Fruit fly (Drosophila melanogaster): ENCODE data around the gene Rab35.
"Not testable (repeated sequence)": the region's sequence is repeated elsewhere in the genome, so short reads cannot be mapped to it uniquely, and the experiment has no call there.

The Rab35 gene

DNA sequence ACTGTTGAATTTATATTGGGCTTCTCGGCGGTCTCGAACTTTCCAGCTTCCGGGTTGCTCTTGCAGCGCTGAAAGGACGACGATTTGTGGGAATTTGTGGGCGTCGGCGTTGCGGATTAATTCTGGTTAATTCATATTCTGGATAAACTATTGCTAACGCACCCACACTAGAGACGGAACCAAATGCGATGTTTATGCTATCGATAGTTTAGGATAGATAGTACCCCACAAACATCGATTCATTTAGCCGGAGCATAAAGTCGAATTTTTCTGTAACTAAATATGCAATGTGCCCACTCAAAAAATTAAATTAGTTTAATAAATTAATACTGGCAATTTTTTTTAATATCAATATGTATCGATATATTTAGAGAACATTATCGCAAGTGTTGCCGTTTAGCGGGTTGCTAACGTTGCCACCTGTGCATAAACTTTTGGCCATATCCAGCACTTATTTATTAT, at the start of gene Rab35:
TSS of gene Rab35 (minus strand) at position 194 of the 462 bp plus-strand sequence.
- TF ChIP-seq CG17801 (GFP tag; optimal IDR thresholded peaks at IDR 0.05; ENCODE audit: partially characterized antibody) = no peak

DNA sequence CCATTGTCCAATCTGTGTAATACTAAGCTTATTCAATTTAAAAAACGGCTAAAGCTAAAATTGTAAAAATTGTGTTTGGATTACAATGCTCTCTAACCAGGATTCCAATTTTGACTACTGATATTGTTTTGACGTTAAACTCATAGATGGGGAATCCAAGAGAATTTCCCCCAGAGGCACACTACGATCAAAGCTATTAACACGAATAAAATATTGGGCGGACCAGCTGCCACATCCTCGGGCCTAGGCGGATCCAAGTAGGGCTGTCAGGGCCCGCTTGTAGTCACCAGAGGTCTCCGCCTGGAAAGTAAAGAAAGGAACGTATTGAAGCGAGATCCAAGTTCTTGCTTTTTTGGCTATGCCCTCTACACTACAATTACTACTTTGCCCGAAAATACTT, 42.2 kb upstream of the Rab35 start, which contains the start of gene SdicA:
TSS of gene SdicA (minus strand) at position 101 of the 400 bp plus-strand sequence.
- not testable (repeated sequence) for TF ChIP-seq CG17801 (GFP tag; optimal IDR thresholded peaks at IDR 0.05; ENCODE audit: partially characterized antibody)

DNA sequence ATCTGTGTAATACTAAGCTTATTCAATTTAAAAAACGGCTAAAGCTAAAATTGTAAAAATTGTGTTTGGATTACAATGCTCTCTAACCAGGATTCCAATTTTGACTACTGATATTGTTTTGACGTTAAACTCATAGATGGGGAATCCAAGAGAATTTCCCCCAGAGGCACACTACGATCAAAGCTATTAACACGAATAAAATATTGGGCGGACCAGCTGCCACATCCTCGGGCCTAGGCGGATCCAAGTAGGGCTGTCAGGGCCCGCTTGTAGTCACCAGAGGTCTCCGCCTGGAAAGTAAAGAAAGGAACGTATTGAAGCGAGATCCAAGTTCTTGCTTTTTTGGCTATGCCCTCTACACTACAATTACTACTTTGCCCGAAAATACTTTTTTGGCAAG, 34.5 kb upstream of the Rab35 start, which contains the start of gene Sdic3:
TSS of gene Sdic3 (minus strand) at position 101 of the 400 bp plus-strand sequence.
- TF ChIP-seq CG17801 (GFP tag; optimal IDR thresholded peaks at IDR 0.05; ENCODE audit: partially characterized antibody) = not testable (repeated sequence)

DNA sequence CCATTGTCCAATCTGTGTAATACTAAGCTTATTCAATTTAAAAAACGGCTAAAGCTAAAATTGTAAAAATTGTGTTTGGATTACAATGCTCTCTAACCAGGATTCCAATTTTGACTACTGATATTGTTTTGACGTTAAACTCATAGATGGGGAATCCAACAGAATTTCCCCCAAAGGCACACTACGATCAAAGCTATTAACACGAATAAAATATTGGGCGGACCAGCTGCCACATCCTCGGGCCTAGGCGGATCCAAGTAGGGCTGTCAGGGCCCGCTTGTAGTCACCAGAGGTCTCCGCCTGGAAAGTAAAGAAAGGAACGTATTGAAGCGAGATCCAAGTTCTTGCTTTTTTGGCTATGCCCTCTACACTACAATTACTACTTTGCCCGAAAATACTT, 26.7 kb upstream of the Rab35 start, which contains the start of gene Sdic2:
TSS of gene Sdic2 (minus strand) at position 101 of the 400 bp plus-strand sequence.
- TF ChIP-seq CG17801 (GFP tag; optimal IDR thresholded peaks at IDR 0.05; ENCODE audit: partially characterized antibody) = not testable (repeated sequence)

DNA sequence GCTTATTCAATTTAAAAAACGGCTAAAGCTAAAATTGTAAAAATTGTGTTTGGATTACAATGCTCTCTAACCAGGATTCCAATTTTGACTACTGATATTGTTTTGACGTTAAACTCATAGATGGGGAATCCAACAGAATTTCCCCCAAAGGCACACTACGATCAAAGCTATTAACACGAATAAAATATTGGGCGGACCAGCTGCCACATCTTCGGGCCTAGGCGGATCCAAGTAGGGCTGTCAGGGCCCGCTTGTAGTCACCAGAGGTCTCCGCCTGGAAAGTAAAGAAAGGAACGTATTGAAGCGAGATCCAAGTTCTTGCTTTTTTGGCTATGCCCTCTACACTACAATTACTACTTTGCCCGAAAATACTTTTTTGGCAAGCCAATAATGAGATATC, 18.9 kb upstream of the Rab35 start, which contains the start of gene Sdic1:
TSS of gene Sdic1 (minus strand) at position 101 of the 400 bp plus-strand sequence.
- not testable (repeated sequence) for TF ChIP-seq CG17801 (GFP tag; optimal IDR thresholded peaks at IDR 0.05; ENCODE audit: partially characterized antibody)

DNA sequence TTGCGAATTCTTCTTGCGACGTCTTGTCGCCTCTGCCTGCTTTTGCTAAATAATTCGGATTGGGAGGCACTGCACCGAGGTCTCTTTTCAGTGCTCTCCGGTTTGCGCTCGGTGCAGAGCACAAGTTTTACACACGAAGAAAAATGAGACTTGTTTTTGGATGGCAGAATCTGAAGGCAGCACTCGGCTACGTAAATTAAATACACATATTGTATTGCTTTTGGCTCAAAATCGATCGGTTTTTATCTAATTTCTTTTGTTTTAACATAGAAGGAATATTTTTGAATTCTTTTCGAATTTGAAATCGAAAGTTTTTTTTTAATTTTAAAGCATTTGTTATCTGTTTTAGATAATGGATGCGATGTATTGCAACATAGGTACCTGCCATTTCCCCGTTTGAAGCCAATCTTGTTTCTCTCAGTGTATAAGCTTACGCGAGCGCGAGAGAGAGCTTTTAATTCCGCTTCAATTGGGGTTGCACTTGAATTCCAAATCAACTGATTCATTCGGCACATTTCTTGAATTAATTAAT, 13.9 kb upstream of the Rab35 start, which contains the start of gene AnxB10:
TSS of gene AnxB10 (minus strand) at position 51 of the 532 bp plus-strand sequence.
- peak; percentile 95 for TF ChIP-seq CG17801 (GFP tag; optimal IDR thresholded peaks at IDR 0.05; ENCODE audit: partially characterized antibody)

DNA sequence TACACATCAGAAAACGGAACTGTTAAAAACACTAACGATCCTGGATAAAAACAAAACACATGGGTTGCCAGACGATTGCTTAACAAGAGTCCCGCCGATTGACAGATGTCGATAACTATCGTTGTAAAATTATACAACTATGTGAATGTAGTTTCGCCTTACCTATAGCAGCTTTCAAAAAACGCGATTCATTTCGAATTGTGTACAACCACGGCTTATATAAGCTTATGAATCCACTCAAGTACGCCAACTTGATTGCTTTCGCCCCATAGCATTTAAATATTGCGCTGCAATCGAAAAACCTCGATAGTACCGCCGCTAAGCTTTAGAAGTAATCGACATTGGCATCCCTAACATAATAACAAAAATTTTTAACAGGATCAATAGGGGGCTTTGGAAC, 10.2 kb upstream of the Rab35 start, which contains the start of the genes CG9581 and CG9578:
TSS of gene CG9581 (minus strand) at position 84 of the 400 bp plus-strand sequence.
TSS of gene CG9578 (plus strand) at position 325 of the 400 bp plus-strand sequence.
- TF ChIP-seq CG17801 (GFP tag; optimal IDR thresholded peaks at IDR 0.05; ENCODE audit: partially characterized antibody) = peak; percentile 8

DNA sequence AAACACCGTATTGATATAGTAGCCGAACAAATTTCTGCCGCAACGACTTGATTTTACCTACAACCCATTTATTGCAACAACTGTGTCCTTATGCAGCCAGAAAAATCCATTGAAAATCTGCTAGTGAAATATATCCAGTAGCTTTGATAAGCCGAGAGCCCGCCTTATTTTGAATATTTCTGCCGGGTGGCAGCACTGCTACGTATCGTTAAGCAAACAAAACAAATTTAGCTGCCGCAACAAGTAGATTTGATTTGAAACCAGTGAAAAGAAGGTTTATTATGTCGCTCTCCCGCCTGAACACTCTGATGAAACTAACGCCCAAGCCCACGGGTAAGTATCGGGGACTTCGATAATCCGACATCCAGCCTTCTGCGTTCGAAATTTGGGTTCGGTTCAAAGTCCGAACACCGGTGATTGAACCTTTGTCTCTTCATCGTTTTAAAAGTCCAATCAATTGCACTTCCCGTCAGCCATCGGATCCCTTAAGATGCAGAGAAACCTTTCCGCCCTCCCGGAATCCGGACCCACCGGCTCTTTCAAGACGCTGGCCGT, 6.9 kb upstream of the Rab35 start, which contains the start of gene CG9577:
TSS of gene CG9577 (plus strand) at position 190 of the 555 bp plus-strand sequence.
- TF ChIP-seq CG17801 (GFP tag; optimal IDR thresholded peaks at IDR 0.05; ENCODE audit: partially characterized antibody) = peak; percentile 62

DNA sequence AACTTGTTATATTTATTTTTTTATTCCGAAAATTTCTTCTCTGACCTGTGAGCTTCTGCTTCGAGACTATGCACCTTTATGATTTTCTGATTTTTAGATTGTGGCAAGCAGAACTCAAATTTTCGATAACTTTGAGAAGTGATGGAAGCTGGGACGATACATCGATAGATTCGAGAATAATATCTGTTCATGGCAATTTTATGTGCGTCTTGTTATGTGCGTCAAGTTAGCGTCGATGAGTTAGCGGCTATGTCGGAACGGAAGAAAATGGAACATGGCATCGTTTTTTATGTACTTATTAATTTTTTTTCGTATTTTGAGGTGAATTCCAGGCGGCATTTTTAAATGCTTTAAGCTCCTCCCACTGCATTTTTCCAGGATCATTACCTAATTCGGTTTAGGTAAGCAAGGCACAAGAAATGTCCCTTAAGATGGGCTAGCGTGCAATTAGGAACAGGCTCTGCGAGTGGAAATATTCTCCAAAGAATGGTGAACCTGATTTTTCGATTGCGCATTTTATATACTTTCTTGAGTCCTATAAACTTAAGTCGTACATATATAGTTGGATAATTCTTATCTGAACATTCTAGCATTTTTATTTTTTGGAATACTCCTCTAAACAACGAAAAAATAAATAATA, 6.2 kb upstream of the Rab35 start, which contains the start of gene Phf7:
TSS of gene Phf7 (minus strand) at position 58 of the 640 bp plus-strand sequence.
- no peak for TF ChIP-seq CG17801 (GFP tag; optimal IDR thresholded peaks at IDR 0.05; ENCODE audit: partially characterized antibody)

DNA sequence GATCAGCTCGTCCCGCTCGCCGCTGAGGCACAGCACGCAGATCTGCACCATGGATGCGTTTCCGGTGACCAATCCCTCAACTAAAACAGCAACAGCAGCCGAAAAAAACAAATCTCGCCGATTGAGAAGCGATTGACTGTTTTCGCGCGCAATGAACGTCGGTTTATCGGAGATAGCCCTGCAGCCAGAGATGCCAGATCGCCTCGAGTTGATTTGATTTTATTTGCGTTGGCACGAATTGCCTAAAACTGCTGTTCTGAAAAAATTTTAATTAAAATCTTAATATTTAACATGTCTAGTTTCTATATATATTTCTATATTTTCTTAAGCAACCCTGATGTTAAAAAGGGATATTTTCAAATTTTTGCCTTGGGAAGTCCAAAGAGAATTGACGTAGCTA, 2.9 kb upstream of the Rab35 start:
- no peak for TF ChIP-seq CG17801 (GFP tag; optimal IDR thresholded peaks at IDR 0.05; ENCODE audit: partially characterized antibody)

DNA sequence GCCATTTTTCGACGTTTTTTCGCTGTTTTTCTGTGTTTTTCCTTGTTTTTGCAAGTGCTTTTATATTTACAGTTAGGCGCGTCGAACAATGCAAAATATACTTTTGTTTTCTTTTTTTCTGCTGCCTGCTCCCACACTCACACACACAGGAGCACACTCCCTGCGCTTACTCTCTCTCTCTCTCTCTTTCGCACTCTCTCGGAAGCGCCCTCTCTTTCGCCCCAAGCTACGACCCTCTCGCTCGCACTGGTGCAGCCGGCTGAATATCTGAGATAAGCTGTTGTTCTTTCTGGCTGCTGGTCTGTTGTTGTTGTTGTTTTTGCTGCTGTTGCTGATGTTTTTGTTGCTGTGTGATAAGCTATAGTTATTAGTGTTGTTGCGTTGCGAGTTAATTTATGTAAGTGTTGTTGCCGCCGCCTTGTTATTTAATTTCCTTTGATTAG, 708 bp downstream of the Rab35 start:
- TF ChIP-seq CG17801 (GFP tag; optimal IDR thresholded peaks at IDR 0.05; ENCODE audit: partially characterized antibody) = peak; percentile 41

DNA sequence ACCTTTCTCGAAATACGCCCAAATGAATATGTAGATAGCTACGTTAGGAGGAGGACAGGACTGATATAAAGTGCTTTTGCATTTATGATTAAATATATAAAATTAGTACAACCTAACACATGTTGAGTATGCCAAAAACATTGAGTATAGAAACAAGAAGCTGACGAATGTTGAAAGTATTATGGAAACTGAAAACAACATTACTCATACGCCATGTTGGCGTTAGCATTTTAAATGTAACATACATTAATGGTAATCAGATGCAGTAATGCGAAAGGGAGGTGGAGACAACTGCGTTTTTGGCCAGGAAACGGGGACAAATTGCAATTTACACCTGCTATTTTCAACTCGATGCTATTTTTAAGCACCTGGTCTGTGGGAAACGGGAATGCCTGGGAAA, 1.2 kb downstream of the Rab35 start:
- no peak for TF ChIP-seq CG17801 (GFP tag; optimal IDR thresholded peaks at IDR 0.05; ENCODE audit: partially characterized antibody)

DNA sequence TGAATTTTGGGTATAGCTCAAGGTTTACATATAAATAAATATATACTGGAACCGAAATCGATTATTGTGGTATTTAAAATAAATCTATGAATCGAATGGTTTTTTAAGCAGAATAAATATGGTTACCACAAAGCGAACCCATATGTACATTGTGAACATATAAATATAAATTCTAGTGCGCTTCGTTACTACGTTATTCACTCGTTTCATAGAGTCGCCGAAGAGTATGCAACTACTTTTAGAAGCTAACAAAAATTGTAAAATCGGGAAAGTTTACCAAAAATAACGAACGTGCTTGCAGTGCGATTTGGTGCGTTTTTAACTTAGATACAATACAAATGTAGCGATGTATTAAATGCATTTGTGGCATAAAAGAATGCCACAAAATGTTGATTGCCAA, 3.7 kb downstream of the Rab35 start:
- no peak for TF ChIP-seq CG17801 (GFP tag; optimal IDR thresholded peaks at IDR 0.05; ENCODE audit: partially characterized antibody)

DNA sequence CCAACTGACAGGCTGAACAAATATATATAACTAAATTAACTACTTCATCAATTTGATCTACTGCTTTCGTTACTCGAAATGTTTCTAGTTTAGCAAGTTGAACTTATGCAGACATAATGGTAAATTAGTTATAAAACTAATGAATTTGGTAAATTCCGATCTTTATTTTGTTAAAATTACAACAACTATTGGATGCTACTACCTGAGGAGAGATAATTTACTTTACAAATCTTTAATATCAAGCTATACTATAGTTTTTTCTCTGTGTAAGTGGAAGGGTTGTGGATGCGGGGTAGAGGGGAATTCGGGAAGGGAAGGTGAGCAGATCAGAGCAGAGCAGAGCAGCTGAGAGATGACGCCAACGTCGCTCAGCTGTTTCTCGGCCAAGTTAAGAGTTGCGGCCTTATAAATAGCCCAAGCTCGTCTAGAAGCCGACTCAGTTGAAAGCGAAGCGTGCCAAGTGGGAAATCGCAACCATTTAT, 11.9 kb downstream of the Rab35 start, which contains the start of gene aspr:
TSS of gene aspr (plus strand) at position 432 of the 482 bp plus-strand sequence.
- TF ChIP-seq CG17801 (GFP tag; optimal IDR thresholded peaks at IDR 0.05; ENCODE audit: partially characterized antibody) = no peak

DNA sequence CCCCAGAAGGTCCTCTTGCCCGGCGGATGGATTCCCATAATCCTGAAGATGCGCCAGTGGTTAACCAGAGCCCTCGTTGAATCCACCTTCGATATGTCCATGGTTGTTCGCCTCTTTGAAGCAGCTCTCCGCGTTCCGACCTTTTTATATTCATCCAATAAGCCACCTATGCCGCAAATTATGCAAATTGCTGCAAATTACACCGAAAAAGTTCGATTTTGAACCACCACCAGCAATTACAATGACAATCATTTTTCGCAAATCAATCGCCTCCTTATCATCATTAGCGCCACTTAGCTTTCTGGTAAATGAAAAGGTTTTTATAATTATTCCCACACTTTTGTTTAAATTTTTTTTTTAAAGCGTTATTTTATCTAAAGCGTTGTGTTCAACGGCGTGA, 16.6 kb downstream of the Rab35 start, which contains the start of gene Or19a:
TSS of gene Or19a (minus strand) at position 101 of the 400 bp plus-strand sequence.
- not testable (repeated sequence) for TF ChIP-seq CG17801 (GFP tag; optimal IDR thresholded peaks at IDR 0.05; ENCODE audit: partially characterized antibody)
